Worm (Caenorhabditis elegans) whole organism, early embryonic: Measurements from ENCODE around the gene kat-1.

Experiments used
- B0310.2 ChIP-seq: sonication (generic microtip); optimal IDR thresholded peaks from 2 replicates; lab custom pipeline; 2016; ENCODE audit warnings: mild to moderate bottlenecking, missing genetic modification characterization, missing compliant biosample characterization
- F13C5.2 ChIP-seq: sonication (generic microtip); optimal IDR thresholded peaks from 2 replicates; lab custom pipeline; 2017; ENCODE audit warnings: mild to moderate bottlenecking, missing genetic modification characterization, inconsistent platforms, missing compliant biosample characterization
- aly-1 ChIP-seq: sonication (generic microtip); optimal IDR thresholded peaks from 2 replicates; lab custom pipeline; 2016; ENCODE audit warnings: missing genetic modification characterization, missing compliant biosample characterization
- ama-1 ChIP-seq: fragments of 150-350 bp; optimal IDR thresholded peaks from 2 replicates; lab custom pipeline; 2014
- ceh-13 ChIP-seq: fragments of 200-800 bp; sonication (Bioruptor generic); optimal IDR thresholded peaks from 2 replicates; lab custom pipeline; 2018; ENCODE audit warnings: mild to moderate bottlenecking, missing genetic modification characterization, missing compliant biosample characterization
- ceh-36 ChIP-seq: sonication (generic microtip); optimal IDR thresholded peaks from 2 replicates; lab custom pipeline; 2016; ENCODE audit warnings: missing genetic modification characterization, inconsistent platforms, missing compliant biosample characterization
- ets-7 ChIP-seq: sonication (generic microtip); optimal IDR thresholded peaks from 2 replicates; lab custom pipeline; 2016; ENCODE audit warnings: missing genotype, missing genetic modification characterization, missing compliant biosample characterization
- flt-1 ChIP-seq: fragments of 200-800 bp; sonication (Bioruptor generic); IDR thresholded peaks from 2 replicates; pipeline ENCODE4 v1.3.6; 2022; ENCODE audit warnings: missing genetic modification characterization, missing compliant biosample characterization
- hmbx-1 ChIP-seq: sonication (generic microtip); optimal IDR thresholded peaks from 2 replicates; lab custom pipeline; 2016; ENCODE audit warnings: mild to moderate bottlenecking, missing genetic modification characterization, missing compliant biosample characterization
- hmg-4 ChIP-seq: fragments of 200-800 bp; sonication (Bioruptor generic); optimal IDR thresholded peaks from 2 replicates; lab custom pipeline; 2018; ENCODE audit warnings: mild to moderate bottlenecking, missing genetic modification characterization, missing compliant biosample characterization
- hnd-1 ChIP-seq: sonication (generic microtip); optimal IDR thresholded peaks from 2 replicates; lab custom pipeline; 2016; ENCODE audit warnings: missing genetic modification characterization, missing compliant biosample characterization
- pes-1 ChIP-seq: fragments of 200-800 bp; sonication (Bioruptor generic); IDR thresholded peaks from 2 replicates; pipeline ENCODE4 v1.3.6; 2022; ENCODE audit warnings: missing genetic modification reagents, missing genetic modification characterization, missing compliant biosample characterization
- scrt-1 ChIP-seq: fragments of 200-800 bp; sonication (Bioruptor generic); IDR thresholded peaks from 2 replicates; pipeline ENCODE4 v1.3.6; 2022; ENCODE audit warnings: missing genetic modification characterization, missing compliant biosample characterization
- sea-1 ChIP-seq: fragments of 200-800 bp; sonication (Bioruptor generic); conservative IDR thresholded peaks from 2 replicates; pipeline ENCODE4 v1.3.6; 2022; ENCODE audit warnings: missing genetic modification characterization, missing compliant biosample characterization
- tbx-11 ChIP-seq: fragments of 200-800 bp; sonication (Bioruptor generic); IDR thresholded peaks from 2 replicates; pipeline ENCODE4 v1.3.6; 2022; ENCODE audit warnings: missing genetic modification characterization, missing compliant biosample characterization
- tbx-37 ChIP-seq: fragments of 200-800 bp; sonication (Bioruptor generic); conservative IDR thresholded peaks from 2 replicates; pipeline ENCODE4 v1.3.6; 2022; ENCODE audit warnings: missing genetic modification reagents, missing genetic modification characterization, missing compliant biosample characterization
- tra-4 ChIP-seq: sonication (generic microtip); optimal IDR thresholded peaks from 2 replicates; lab custom pipeline; 2017; ENCODE audit warnings: missing genetic modification characterization, missing compliant biosample characterization

kat-1 gene

DNA sequence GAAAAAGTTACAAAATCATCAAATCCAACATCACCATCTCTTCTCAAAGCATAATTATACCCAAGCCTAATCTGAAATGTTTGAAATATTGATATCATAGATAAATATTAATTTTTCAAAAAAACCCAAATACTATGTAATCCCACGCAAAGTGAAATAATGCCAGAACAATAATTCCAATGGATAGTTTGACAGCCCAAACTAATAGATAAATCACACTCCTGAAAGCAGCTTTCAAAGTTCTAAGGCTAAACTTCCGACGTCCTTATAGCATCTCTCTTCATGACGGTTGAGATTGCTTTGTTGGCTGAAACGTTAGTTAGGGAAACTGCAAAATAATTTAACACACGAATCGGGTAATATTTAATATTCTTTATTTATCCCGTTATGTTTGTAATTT lies 25.6 kb downstream of the kat-1 start:
- TF ChIP-seq ama-1 (lab: Kevin White, UChicago): no peak
- TF ChIP-seq sea-1 (GFP tag; lab: Robert Waterston, UW): no peak
- TF ChIP-seq ets-7 (tag; lab: Kevin White, UChicago): no peak
- no peak for TF ChIP-seq scrt-1 (GFP tag; lab: Robert Waterston, UW)
- TF ChIP-seq F13C5.2 (tag; lab: Kevin White, UChicago): no peak
- no peak for TF ChIP-seq tbx-37

DNA sequence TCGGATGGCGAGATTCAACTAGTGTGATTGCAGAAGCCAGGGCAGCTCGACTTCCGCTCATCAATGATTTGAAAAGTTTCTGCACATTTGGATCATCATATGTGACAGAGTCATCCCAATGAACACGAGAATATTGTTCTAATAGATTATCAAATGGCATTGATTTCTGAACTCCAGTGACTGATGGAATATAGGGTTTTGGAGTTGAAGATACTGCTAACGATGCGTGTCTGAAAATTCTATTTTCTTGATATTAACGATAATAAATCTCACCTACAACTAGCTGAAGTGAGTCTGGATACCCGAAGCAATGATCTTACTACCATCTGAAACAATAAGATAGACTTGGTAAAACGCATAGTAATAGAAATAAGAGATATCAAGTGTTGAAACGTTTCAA lies 27.2 kb downstream of the kat-1 start, which contains the start of gene mmaa-1:
Gene mmaa-1 (minus strand): TSS at position 328 of the 400 bp plus-strand sequence.
- TF ChIP-seq ceh-13 (no peak), ceh-36 (tag; lab: Kevin White, UChicago) (no peak), sea-1 (GFP tag; lab: Robert Waterston, UW) (no peak), aly-1 (tag; lab: Kevin White, UChicago) (no peak), ama-1 (lab: Kevin White, UChicago) (no peak), B0310.2 (no peak), tra-4 (tag; lab: Kevin White, UChicago) (no peak), flt-1 (no peak), hmbx-1 (no peak), scrt-1 (GFP tag; lab: Robert Waterston, UW) (no peak), ets-7 (tag; lab: Kevin White, UChicago) (no peak), hnd-1 (no peak), pes-1 (GFP tag; lab: Robert Waterston, UW) (no peak), tbx-37 (no peak), tbx-11 (GFP tag; lab: Robert Waterston, UW) (no peak), hmg-4 (no peak), F13C5.2 (tag; lab: Kevin White, UChicago) (no peak)

DNA sequence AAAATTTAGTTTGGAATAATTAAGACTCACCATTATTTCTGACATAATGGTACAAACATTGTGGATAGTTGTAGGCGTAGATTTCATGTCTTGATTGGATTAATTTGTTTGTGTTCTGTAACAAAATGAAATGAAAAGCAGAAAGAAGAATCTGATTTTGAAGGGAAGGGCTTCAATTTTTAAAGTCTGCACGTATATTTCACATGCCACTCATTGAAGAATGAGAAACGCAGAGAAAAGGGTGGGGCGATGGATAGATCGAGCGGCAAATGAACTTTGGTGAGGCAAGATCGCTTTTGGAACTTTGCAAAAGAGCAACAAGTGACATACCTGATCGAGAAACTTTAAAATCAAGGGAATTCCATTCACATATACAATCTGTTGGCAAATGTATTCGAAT lies 28.7 kb downstream of the kat-1 start:
- TF ChIP-seq ama-1 (lab: Kevin White, UChicago): no peak
- TF ChIP-seq tbx-37: no peak
- TF ChIP-seq pes-1 (GFP tag; lab: Robert Waterston, UW): no peak
- TF ChIP-seq F13C5.2 (tag; lab: Kevin White, UChicago): no peak
- TF ChIP-seq hmg-4: no peak
- no peak for TF ChIP-seq ceh-36 (tag; lab: Kevin White, UChicago)
- no peak for TF ChIP-seq hnd-1
- no peak for TF ChIP-seq sea-1 (GFP tag; lab: Robert Waterston, UW)
- no peak for TF ChIP-seq ets-7 (tag; lab: Kevin White, UChicago)
- TF ChIP-seq hmbx-1: no peak
- no peak for TF ChIP-seq aly-1 (tag; lab: Kevin White, UChicago)
- no peak for TF ChIP-seq flt-1
- no peak for TF ChIP-seq ceh-13
- no peak for TF ChIP-seq tra-4 (tag; lab: Kevin White, UChicago)
- no peak for TF ChIP-seq scrt-1 (GFP tag; lab: Robert Waterston, UW)
- TF ChIP-seq B0310.2: no peak
- TF ChIP-seq tbx-11 (GFP tag; lab: Robert Waterston, UW): no peak

DNA sequence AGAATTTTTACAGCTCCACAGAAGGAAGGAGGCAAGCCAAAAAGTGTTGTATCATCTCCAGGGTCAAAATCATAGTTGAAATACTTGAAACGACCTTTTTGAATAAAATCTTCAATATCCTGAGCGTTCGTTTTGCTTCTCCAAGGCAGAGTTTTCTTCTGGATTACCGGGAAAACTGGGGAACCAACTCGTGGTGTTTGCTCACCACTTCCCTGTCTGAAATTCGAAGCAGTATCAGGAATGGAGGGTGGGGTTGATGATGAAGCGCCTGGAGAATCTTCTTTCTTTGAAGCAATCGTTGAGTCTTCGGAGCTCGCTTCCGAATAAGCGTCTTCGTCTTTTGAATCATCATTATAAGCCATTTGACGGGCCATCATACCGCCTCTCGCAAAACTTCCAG lies 29.5 kb downstream of the kat-1 start:
- TF ChIP-seq pes-1 (GFP tag; lab: Robert Waterston, UW) (no peak), hmg-4 (no peak), hnd-1 (no peak), F13C5.2 (tag; lab: Kevin White, UChicago) (no peak), scrt-1 (GFP tag; lab: Robert Waterston, UW) (no peak), ceh-13 (no peak), hmbx-1 (no peak), B0310.2 (no peak), tbx-37 (no peak), tra-4 (tag; lab: Kevin White, UChicago) (no peak), ceh-36 (tag; lab: Kevin White, UChicago) (no peak), tbx-11 (GFP tag; lab: Robert Waterston, UW) (no peak), ama-1 (lab: Kevin White, UChicago) (no peak), ets-7 (tag; lab: Kevin White, UChicago) (no peak), aly-1 (tag; lab: Kevin White, UChicago) (no peak), sea-1 (GFP tag; lab: Robert Waterston, UW) (no peak)

DNA sequence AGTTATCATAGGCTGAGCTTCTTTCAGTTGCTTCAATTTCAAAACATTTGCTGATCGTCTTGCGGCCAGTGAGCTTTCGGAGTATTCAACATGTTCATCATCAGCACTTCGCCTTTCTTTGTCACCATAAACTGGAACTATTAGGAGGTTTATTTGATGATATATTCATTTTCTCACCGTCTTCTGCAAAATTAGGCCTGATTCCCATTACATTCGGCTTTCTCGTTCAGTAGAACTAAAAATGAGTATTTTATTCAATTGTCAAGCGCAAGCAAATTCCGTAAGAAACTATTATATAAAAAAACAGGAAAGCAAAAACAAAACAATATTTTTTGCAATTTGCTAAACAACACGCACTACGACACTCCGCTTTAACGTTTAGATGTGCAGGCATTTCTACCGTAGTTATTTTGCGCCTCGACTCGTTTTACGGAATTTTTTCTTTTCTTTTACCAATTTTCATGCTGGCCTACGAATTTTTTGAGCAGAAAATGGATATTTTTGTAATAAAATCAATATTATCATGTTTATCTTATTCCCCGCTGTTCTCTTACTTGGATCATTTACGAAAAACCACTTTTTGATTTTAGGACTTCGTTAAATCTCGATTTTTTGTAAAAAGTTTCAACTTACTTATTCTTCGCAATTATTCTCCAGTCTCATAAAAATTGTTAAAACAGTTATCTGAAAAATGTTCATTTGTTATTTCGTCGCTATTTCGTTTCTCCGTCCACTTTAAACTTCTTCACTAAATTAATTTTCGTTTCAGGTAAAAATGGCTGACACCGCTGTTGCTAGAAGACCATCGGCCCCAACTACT lies 31.4 kb downstream of the kat-1 start, which contains the start of the genes farl-11 and rpl-33:
Gene farl-11 (minus strand): TSS at position 242 of the 820 bp plus-strand sequence.
Gene rpl-33 (plus strand): TSS at position 770 of the 820 bp plus-strand sequence.
- TF ChIP-seq F13C5.2 (tag; lab: Kevin White, UChicago) (peak; percentile 51), scrt-1 (GFP tag; lab: Robert Waterston, UW) (no peak), flt-1 (0 out of 2 replicates have a peak, but pooled peaks have one; percentile 27)

DNA sequence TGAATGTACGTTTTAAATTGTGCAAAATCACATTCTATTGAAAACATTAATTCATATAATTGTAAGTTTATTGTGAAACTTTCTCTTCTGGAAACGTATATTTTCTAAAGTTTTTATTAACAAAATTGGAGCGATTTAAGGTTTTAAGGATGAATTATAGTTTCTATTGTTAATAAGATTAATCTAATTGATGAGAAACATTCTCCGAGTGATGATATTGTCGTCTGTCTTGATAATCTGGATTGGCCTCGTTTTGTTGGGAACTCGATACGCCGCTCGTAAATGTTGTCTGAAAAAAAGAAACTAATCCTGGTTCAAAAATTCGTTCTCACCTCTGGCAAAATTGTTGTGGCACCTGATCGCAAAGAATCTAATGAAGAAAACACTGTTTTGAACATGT lies 32.7 kb downstream of the kat-1 start:
- no peak for TF ChIP-seq tbx-11 (GFP tag; lab: Robert Waterston, UW)
- no peak for TF ChIP-seq tra-4 (tag; lab: Kevin White, UChicago)
- no peak for TF ChIP-seq B0310.2
- no peak for TF ChIP-seq aly-1 (tag; lab: Kevin White, UChicago)
- TF ChIP-seq sea-1 (GFP tag; lab: Robert Waterston, UW): no peak
- TF ChIP-seq tbx-37: no peak
- TF ChIP-seq ceh-13: no peak
- no peak for TF ChIP-seq F13C5.2 (tag; lab: Kevin White, UChicago)
- no peak for TF ChIP-seq ceh-36 (tag; lab: Kevin White, UChicago)
- TF ChIP-seq flt-1: no peak
- TF ChIP-seq pes-1 (GFP tag; lab: Robert Waterston, UW): no peak
- TF ChIP-seq hmbx-1: no peak
- no peak for TF ChIP-seq hmg-4

DNA sequence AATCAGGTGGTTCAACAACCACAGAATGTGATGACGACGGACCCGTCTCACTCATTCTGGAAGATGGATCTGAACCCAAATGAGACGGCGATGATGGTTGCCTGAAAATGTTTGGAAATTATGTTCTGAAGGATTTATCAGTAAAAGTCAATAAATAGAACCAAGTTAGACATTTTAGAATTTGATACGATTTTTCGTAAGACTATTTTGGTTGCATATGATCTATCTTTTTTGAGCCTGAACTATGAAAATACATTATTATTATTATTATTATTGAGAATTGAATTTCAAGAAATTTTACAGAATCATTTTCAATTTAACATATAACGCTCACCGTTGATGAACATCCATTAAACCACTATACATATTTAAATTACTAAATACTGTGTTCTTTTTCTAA lies 36.3 kb downstream of the kat-1 start, which contains the start of gene F10E7.9:
Gene F10E7.9 (minus strand): TSS at position 101 of the 400 bp plus-strand sequence.
- TF ChIP-seq F13C5.2 (tag; lab: Kevin White, UChicago): no peak
- TF ChIP-seq ceh-36 (tag; lab: Kevin White, UChicago): no peak
- no peak for TF ChIP-seq hmbx-1
- TF ChIP-seq tbx-11 (GFP tag; lab: Robert Waterston, UW): no peak
- TF ChIP-seq ama-1 (lab: Kevin White, UChicago): no peak
- TF ChIP-seq hmg-4: no peak
